Fruit fly (Drosophila melanogaster): ENCODE measurements around the gene Alr.

Alr gene

DNA sequence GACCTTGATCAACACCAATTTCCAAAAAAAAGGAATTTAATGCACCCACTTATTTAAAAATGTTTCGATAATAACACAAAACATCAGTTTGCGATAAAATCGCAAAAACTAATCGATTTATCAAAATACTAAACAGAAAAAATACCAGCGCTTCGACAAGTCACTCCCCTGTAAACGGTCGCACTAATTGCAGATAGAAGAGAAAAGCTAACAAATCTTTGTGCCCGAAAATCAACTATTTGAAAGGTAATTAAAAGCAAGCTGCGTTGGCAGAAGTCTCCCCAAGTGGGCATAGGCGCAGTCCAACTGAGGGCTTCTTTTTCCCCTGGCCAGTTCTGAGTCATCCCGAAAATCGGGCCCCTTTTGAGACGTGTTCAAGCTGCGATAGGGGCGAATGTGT lies 17.3 kb upstream of the Alr start, which contains the start of gene AP-1-2beta (continued):
- TF ChIP-seq CG12391 (tag; optimal IDR thresholded peaks at IDR 0.05) (no peak), CG10654 (GFP tag; optimal IDR thresholded peaks at IDR 0.05) (no peak), gcm2 (GFP tag; optimal IDR thresholded peaks at IDR 0.05) (no peak), Abd-B (GFP tag; optimal IDR thresholded peaks at IDR 0.05) (no peak), CG2129 (GFP tag; IDR thresholded peaks at IDR 0.05; ENCODE audit: partially characterized antibody) (no peak), CG2678 (tag; optimal IDR thresholded peaks at IDR 0.05) (no peak), salm (tag; optimal IDR thresholded peaks at IDR 0.05) (no peak), gce (GFP tag; IDR thresholded peaks at IDR 0.05) (no peak), C15 (GFP tag; IDR thresholded peaks at IDR 0.05) (no peak), so (GFP tag; IDR thresholded peaks at IDR 0.05) (no peak), CG8290 (GFP tag; optimal IDR thresholded peaks at IDR 0.05) (peak; percentile 20), CG8290 (tag; optimal IDR thresholded peaks at IDR 0.05) (no peak), Meics (GFP tag; optimal IDR thresholded peaks at IDR 0.05) (no peak), H15 (GFP tag; IDR thresholded peaks at IDR 0.05) (no peak), Myb (GFP tag; optimal IDR thresholded peaks at IDR 0.05) (peak; percentile 76), dan (GFP tag; IDR thresholded peaks at IDR 0.05) (no peak), sd (tag; optimal IDR thresholded peaks at IDR 0.05) (no peak), bsh (GFP tag; optimal IDR thresholded peaks at IDR 0.05) (no peak), luna (GFP tag; optimal IDR thresholded peaks at IDR 0.05) (no peak), bigmax (GFP tag; optimal IDR thresholded peaks at IDR 0.05) (no peak), CG12236 (GFP tag; optimal IDR thresholded peaks at IDR 0.05) (no peak), CG15011 (GFP tag; optimal IDR thresholded peaks at IDR 0.05) (no peak), CG16779 (GFP tag; IDR thresholded peaks at IDR 0.05) (no peak), Rx (GFP tag; IDR thresholded peaks at IDR 0.05) (no peak), Max (GFP tag; optimal IDR thresholded peaks at IDR 0.05) (no peak), D19B (GFP tag; optimal IDR thresholded peaks at IDR 0.05) (no peak), zen2 (GFP tag; IDR thresholded peaks at IDR 0.05; ENCODE audit: partially characterized antibody) (no peak), exex (tag; optimal IDR thresholded peaks at IDR 0.05) (no peak), CG4707 (GFP tag; optimal IDR thresholded peaks at IDR 0.05) (no peak), sima (GFP tag; optimal IDR thresholded peaks at IDR 0.05) (no peak), ATbp (GFP tag; optimal IDR thresholded peaks at IDR 0.05) (no peak), unc-4 (GFP tag; IDR thresholded peaks at IDR 0.05; ENCODE audit: partially characterized antibody) (0 out of 2 replicates have a peak, but pooled peaks have one; percentile 40), btn (GFP tag; optimal IDR thresholded peaks at IDR 0.05) (no peak), tll (GFP tag; optimal IDR thresholded peaks at IDR 0.05) (no peak), CTCF (GFP tag; optimal IDR thresholded peaks at IDR 0.05) (no peak), lilli (GFP tag; optimal IDR thresholded peaks at IDR 0.05) (no peak), vfl (GFP tag; optimal IDR thresholded peaks at IDR 0.05) (no peak), CG18619 (GFP tag; optimal IDR thresholded peaks at IDR 0.05) (no peak)

- peak; percentile 59; the same call in 1 of the 2 replicates for TF ChIP-seq CG10321 (GFP tag; IDR thresholded peaks at IDR 0.05)
- peak; percentile 9 for TF ChIP-seq Med (GFP tag)
- no peak for TF ChIP-seq CG4854 (GFP tag; optimal IDR thresholded peaks at IDR 0.05)
- TF ChIP-seq CG14667 (GFP tag; IDR thresholded peaks at IDR 0.05): no peak
- peak; percentile 12 for TF ChIP-seq pzg (GFP tag; optimal IDR thresholded peaks at IDR 0.05)
- TF ChIP-seq seq (GFP tag; IDR thresholded peaks at IDR 0.05): peak; percentile 45; the same call in 1 of the 2 replicates
Observed at dm6 chrX:19735270-19735669, 12.8 kb upstream of the Alr start, which contains the start of gene CG14234. CG14234 (plus strand) TSS chrX:19735570.
